Worm (Caenorhabditis elegans): ENCODE data around the gene ubxn-6.

The ubxn-6 gene

DNA sequence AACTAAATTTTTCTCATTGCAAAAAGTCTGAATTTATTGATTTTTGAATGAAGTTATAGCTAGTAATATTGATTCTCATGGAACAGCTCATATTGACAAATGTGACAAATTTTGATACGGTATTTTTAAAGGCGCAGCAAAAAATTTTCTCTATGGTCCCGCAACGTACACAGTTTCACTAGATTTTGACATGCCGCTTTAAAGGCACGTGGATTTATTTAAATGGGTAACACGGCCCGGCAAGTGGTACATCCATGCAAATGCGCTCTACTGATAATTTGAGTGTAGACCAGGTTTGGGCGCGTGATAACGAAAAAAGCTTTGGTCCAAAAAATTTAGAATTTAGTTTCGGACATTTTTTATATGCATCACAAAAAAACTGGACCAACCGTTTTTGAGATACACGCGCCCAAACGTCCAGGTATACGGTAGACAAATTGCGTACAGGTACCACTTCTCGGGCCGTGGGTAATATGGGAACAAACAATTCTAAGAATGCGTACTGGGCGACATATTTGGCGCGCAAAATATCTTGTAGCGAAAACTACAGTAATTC, 46.2 kb downstream of the ubxn-6 start:
- TF ChIP-seq lin-38 (GFP tag; IDR thresholded peaks at IDR 0.05): peak; percentile 83
- 0 out of 2 replicates have a peak, but pooled peaks have one; percentile 34 for TF ChIP-seq snpc-1.2 (GFP tag; IDR thresholded peaks at IDR 0.05)

DNA sequence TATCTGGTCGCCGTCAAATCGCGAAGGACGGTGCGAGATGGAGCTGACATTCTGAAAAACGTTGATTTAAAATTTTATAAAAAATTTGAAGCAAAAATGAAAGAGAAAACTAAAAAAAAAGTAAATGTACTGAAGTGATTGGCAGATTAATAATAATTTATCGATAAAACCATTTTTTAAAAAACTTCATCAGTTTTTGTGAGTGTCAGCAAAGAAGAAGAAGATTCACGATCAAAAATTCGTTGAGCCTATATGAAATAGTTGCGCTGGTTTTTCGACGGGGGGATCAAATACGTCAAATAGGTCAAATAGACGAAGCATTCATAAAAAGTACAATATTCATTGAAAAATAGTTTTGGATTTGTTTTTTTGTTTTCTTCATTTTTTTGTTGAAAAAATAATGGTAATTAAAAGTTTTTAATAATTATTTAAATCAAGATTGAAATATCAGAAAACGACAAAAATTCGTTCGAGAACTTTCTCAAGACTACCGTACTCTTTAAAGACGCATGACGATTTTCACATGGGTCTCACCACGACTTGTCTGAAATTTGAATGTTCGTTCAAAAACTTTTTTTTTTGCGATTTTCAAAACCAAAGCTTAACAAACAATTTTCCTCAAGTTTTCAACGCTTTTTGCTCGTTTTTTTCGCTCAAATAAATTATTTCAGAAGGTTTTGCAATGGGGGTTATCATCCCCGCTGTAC, 48.8 kb downstream of the ubxn-6 start, which contains the start of the genes memi-1 and cyp-31A3:
memi-1 (minus strand) TSS at position 51 of the 707 bp plus-strand sequence.
cyp-31A3 (plus strand) TSS at position 672 of the 707 bp plus-strand sequence.
- no peak for TF ChIP-seq mdl-1 (tag; optimal IDR thresholded peaks at IDR 0.05)
- peak; percentile 2 for TF ChIP-seq unc-130 (GFP tag; optimal IDR thresholded peaks at IDR 0.05)
- peak; percentile 86 for TF ChIP-seq snpc-1.2 (GFP tag; IDR thresholded peaks at IDR 0.05)
- no peak for TF ChIP-seq fkh-10 (GFP tag; optimal IDR thresholded peaks at IDR 0.05)
- no peak for TF ChIP-seq skn-1 (tag; optimal IDR thresholded peaks at IDR 0.05)
- peak; percentile 77 for TF ChIP-seq F49E8.2 (tag; optimal IDR thresholded peaks at IDR 0.05; ENCODE audit: borderline replicate concordance)
- TF ChIP-seq aly-2 (tag; optimal IDR thresholded peaks at IDR 0.05): no peak
- TF ChIP-seq lsy-2 (tag; optimal IDR thresholded peaks at IDR 0.05): peak in 1 of 2 experiments; percentile 25
- TF ChIP-seq ZK546.5 (tag; optimal IDR thresholded peaks at IDR 0.05): no peak
- TF ChIP-seq lin-39 (tag; optimal IDR thresholded peaks at IDR 0.05): no peak
- TF ChIP-seq lin-38 (GFP tag; IDR thresholded peaks at IDR 0.05): peak; percentile 61
- TF ChIP-seq nhr-111 (GFP tag; optimal IDR thresholded peaks at IDR 0.05): no peak

DNA sequence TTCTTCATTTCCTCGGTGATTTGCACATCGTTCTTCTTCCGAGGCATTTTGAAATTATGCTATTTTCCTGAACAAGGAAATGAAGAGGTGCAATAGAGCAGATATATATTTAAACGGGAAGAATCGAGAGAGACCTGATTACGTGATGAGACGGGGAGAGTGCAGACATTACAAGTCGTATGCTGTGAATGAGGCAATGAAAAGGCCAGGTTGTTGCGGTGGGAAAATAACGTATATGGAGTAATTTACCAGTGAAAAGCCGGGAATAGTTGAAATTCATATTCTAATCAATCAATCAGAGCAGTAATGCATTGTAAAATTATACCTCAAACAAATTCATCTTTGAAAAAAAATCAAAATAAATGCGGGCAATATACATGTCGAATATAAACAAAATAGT, 50.6 kb downstream of the ubxn-6 start, which contains the start of gene Y17G9B.8:
Y17G9B.8 (minus strand) TSS at position 182 of the 400 bp plus-strand sequence.
- TF ChIP-seq zfp-2 (tag; optimal IDR thresholded peaks at IDR 0.05): no peak
- TF ChIP-seq mxl-3 (GFP tag; optimal IDR thresholded peaks at IDR 0.05): no peak
- no peak for TF ChIP-seq F26F4.8 (GFP tag; conservative IDR thresholded peaks at IDR 0.05)
- TF ChIP-seq lin-38 (GFP tag; IDR thresholded peaks at IDR 0.05): peak; percentile 45
- TF ChIP-seq dmd-9 (GFP tag; IDR thresholded peaks at IDR 0.05): no peak
- TF ChIP-seq hmg-1.1 (GFP tag; IDR thresholded peaks at IDR 0.05): no peak
- TF ChIP-seq lsy-2 (tag; optimal IDR thresholded peaks at IDR 0.05): peak in 1 of 2 experiments; percentile 5
- TF ChIP-seq lin-39 (tag; optimal IDR thresholded peaks at IDR 0.05): no peak
- no peak for TF ChIP-seq saeg-2 (GFP tag; IDR thresholded peaks at IDR 0.05)
- no peak for TF ChIP-seq daf-8 (GFP tag; IDR thresholded peaks at IDR 0.05)
- TF ChIP-seq mdt-29 (GFP tag; IDR thresholded peaks at IDR 0.05): no peak
- TF ChIP-seq madf-5 (GFP tag; IDR thresholded peaks at IDR 0.05): no peak
- no peak for TF ChIP-seq nhr-237 (tag; optimal IDR thresholded peaks at IDR 0.05)
- no peak for TF ChIP-seq D1046.2 (GFP tag; IDR thresholded peaks at IDR 0.05)
- no peak for TF ChIP-seq hlh-11 (tag; optimal IDR thresholded peaks at IDR 0.05)
- no peak for TF ChIP-seq tag-97 (GFP tag; IDR thresholded peaks at IDR 0.05)
- TF ChIP-seq skn-1 (tag; optimal IDR thresholded peaks at IDR 0.05): no peak
- no peak for TF ChIP-seq mep-1 (tag; optimal IDR thresholded peaks at IDR 0.05)
- no peak for TF ChIP-seq daf-19 (GFP tag; conservative IDR thresholded peaks at IDR 0.05)
- no peak for TF ChIP-seq vab-7 (GFP tag; IDR thresholded peaks at IDR 0.05)
- TF ChIP-seq nhr-76 (tag; optimal IDR thresholded peaks at IDR 0.05): no peak
- TF ChIP-seq ztf-11 (tag; optimal IDR thresholded peaks at IDR 0.05): no peak
- TF ChIP-seq aha-1 (tag): no peak
- no peak for TF ChIP-seq spr-3 (GFP tag; optimal IDR thresholded peaks at IDR 0.05)
- no peak for TF ChIP-seq snpc-4 (tag; optimal IDR thresholded peaks at IDR 0.05)
- no peak for TF ChIP-seq daf-12 (tag; optimal IDR thresholded peaks at IDR 0.05)
- no peak for TF ChIP-seq duxl-1 (tag; optimal IDR thresholded peaks at IDR 0.05; ENCODE audit: poor library complexity)
- TF ChIP-seq F49E8.2 (tag; optimal IDR thresholded peaks at IDR 0.05; ENCODE audit: borderline replicate concordance): peak; percentile 27
- no peak for TF ChIP-seq lin-13 (GFP tag; optimal IDR thresholded peaks at IDR 0.05)
- TF ChIP-seq mes-2 (tag; optimal IDR thresholded peaks at IDR 0.05; ENCODE audit: poor library complexity, severe bottlenecking): peak; percentile 19
- TF ChIP-seq jun-1 (tag; optimal IDR thresholded peaks at IDR 0.05): no peak
- TF ChIP-seq ceh-20 (GFP tag; IDR thresholded peaks at IDR 0.05): no peak
- TF ChIP-seq unc-62 (GFP tag; optimal IDR thresholded peaks at IDR 0.05 in 1 of 2): peak in 1 of 2 experiments; percentile 73
- TF ChIP-seq unc-62 (tag; optimal IDR thresholded peaks at IDR 0.05): no peak
- no peak for TF ChIP-seq lin-29 (GFP tag; IDR thresholded peaks at IDR 0.05)
- TF ChIP-seq snpc-1.2 (GFP tag; IDR thresholded peaks at IDR 0.05): peak; percentile 63
- TF ChIP-seq ceh-32 (tag; optimal IDR thresholded peaks at IDR 0.05; ENCODE audit: poor library complexity): no peak
- TF ChIP-seq tra-1 (GFP tag; IDR thresholded peaks at IDR 0.05): no peak
- TF ChIP-seq fkh-10 (GFP tag; optimal IDR thresholded peaks at IDR 0.05): no peak
- no peak for TF ChIP-seq egl-43 (GFP tag; IDR thresholded peaks at IDR 0.05)

All from whole organism, L4 larva.